Worm (Caenorhabditis elegans) whole organism, early embryonic: ENCODE data around the gene vps-52.

Source experiments
- B0310.2 ChIP-seq: sonication (generic microtip); optimal IDR thresholded peaks from 2 replicates; lab custom pipeline; 2016; ENCODE audit warnings: mild to moderate bottlenecking, missing genetic modification characterization, missing compliant biosample characterization
- aly-1 ChIP-seq: sonication (generic microtip); optimal IDR thresholded peaks from 2 replicates; lab custom pipeline; 2016; ENCODE audit warnings: missing genetic modification characterization, missing compliant biosample characterization
- ama-1 ChIP-seq: fragments of 150-350 bp; optimal IDR thresholded peaks from 2 replicates; lab custom pipeline; 2014
- ceh-13 ChIP-seq: fragments of 200-800 bp; sonication (Bioruptor generic); optimal IDR thresholded peaks from 2 replicates; lab custom pipeline; 2018; ENCODE audit warnings: mild to moderate bottlenecking, missing genetic modification characterization, missing compliant biosample characterization
- ets-7 ChIP-seq: sonication (generic microtip); optimal IDR thresholded peaks from 2 replicates; lab custom pipeline; 2016; ENCODE audit warnings: missing genotype, missing genetic modification characterization, missing compliant biosample characterization
- flt-1 ChIP-seq: fragments of 200-800 bp; sonication (Bioruptor generic); IDR thresholded peaks from 2 replicates; pipeline ENCODE4 v1.3.6; 2022; ENCODE audit warnings: missing genetic modification characterization, missing compliant biosample characterization
- hmg-4 ChIP-seq: fragments of 200-800 bp; sonication (Bioruptor generic); optimal IDR thresholded peaks from 2 replicates; lab custom pipeline; 2018; ENCODE audit warnings: mild to moderate bottlenecking, missing genetic modification characterization, missing compliant biosample characterization
- hnd-1 ChIP-seq: sonication (generic microtip); optimal IDR thresholded peaks from 2 replicates; lab custom pipeline; 2016; ENCODE audit warnings: missing genetic modification characterization, missing compliant biosample characterization
- pes-1 ChIP-seq: fragments of 200-800 bp; sonication (Bioruptor generic); IDR thresholded peaks from 2 replicates; pipeline ENCODE4 v1.3.6; 2022; ENCODE audit warnings: missing genetic modification reagents, missing genetic modification characterization, missing compliant biosample characterization
- scrt-1 ChIP-seq: fragments of 200-800 bp; sonication (Bioruptor generic); IDR thresholded peaks from 2 replicates; pipeline ENCODE4 v1.3.6; 2022; ENCODE audit warnings: missing genetic modification characterization, missing compliant biosample characterization
- sea-1 ChIP-seq: fragments of 200-800 bp; sonication (Bioruptor generic); conservative IDR thresholded peaks from 2 replicates; pipeline ENCODE4 v1.3.6; 2022; ENCODE audit warnings: missing genetic modification characterization, missing compliant biosample characterization
- tbx-11 ChIP-seq: fragments of 200-800 bp; sonication (Bioruptor generic); IDR thresholded peaks from 2 replicates; pipeline ENCODE4 v1.3.6; 2022; ENCODE audit warnings: missing genetic modification characterization, missing compliant biosample characterization

- no peak for TF ChIP-seq ama-1 (lab: Kevin White, UChicago)
- TF ChIP-seq scrt-1: no peak
- TF ChIP-seq flt-1: no peak
- TF ChIP-seq sea-1 (GFP tag; lab: Robert Waterston, UW): no peak
- no peak for TF ChIP-seq pes-1 (GFP tag; lab: Robert Waterston, UW)
- no peak for TF ChIP-seq ceh-13
- TF ChIP-seq aly-1 (tag; lab: Kevin White, UChicago): no peak
- no peak for TF ChIP-seq tbx-11 (GFP tag; lab: Robert Waterston, UW)
- no peak for TF ChIP-seq hnd-1 (tag; lab: Kevin White, UChicago)
- no peak for TF ChIP-seq ets-7 (tag; lab: Kevin White, UChicago)
- TF ChIP-seq hmg-4: no peak
- no peak for TF ChIP-seq B0310.2
Measured at ce11 chrX:7550452-7550851, 14.7 kb upstream of the vps-52 start.
